Fruit fly (Drosophila melanogaster) whole organism, adult: ENCODE data around the gene CG14933.

Experiments used
- CG11617 ChIP-seq: fragments of 200-800 bp; sonication (Bioruptor generic); optimal IDR thresholded peaks from 2 replicates; lab custom pipeline; 2017; ENCODE audit warnings: mild to moderate bottlenecking, missing biosample characterization, missing genetic modification reagents, missing genetic modification characterization
- CG12768 ChIP-seq: fragments of 200-800 bp; sonication (Bioruptor generic); optimal IDR thresholded peaks from 2 replicates; lab custom pipeline; 2017; ENCODE audit warnings: missing biosample characterization, missing genetic modification characterization, mild to moderate bottlenecking, moderate library complexity, missing genetic modification reagents
- CG33017 ChIP-seq: fragments of 200-800 bp; sonication (Bioruptor generic); optimal IDR thresholded peaks from 2 replicates; lab custom pipeline; 2018; ENCODE audit warnings: missing biosample characterization, mild to moderate bottlenecking, missing genetic modification characterization, moderate library complexity
- CG5204 ChIP-seq: fragments of 200-800 bp; sonication (Bioruptor generic); optimal IDR thresholded peaks from 2 replicates; lab custom pipeline; 2016; ENCODE audit warnings: missing biosample characterization, missing genetic modification characterization
- Crg-1 ChIP-seq: fragments of 200-800 bp; sonication (Bioruptor generic); optimal IDR thresholded peaks from 2 replicates; lab custom pipeline; 2016; ENCODE audit warnings: missing biosample characterization, missing genetic modification characterization
- Hr96 ChIP-seq: fragments of 200-800 bp; sonication (Bioruptor generic); optimal IDR thresholded peaks from 2 replicates; lab custom pipeline; 2016; ENCODE audit warnings: missing biosample characterization, missing genetic modification characterization
- Mnt ChIP-seq: fragments of 200-800 bp; sonication (Bioruptor generic); optimal IDR thresholded peaks from 2 replicates; lab custom pipeline; 2016; ENCODE audit warnings: missing biosample characterization, mild to moderate bottlenecking, missing genetic modification characterization
- bab1 ChIP-seq: fragments of 200-800 bp; sonication (Bioruptor generic); optimal IDR thresholded peaks from 3 replicates; lab custom pipeline; 2019; ENCODE audit warnings: missing biosample characterization, mild to moderate bottlenecking, missing genetic modification characterization, moderate library complexity
- cic ChIP-seq: fragments of 200-800 bp; sonication (Bioruptor generic); optimal IDR thresholded peaks from 2 replicates; lab custom pipeline; 2017; ENCODE audit warnings: missing biosample characterization, mild to moderate bottlenecking, missing genetic modification characterization, moderate library complexity
- cnc ChIP-seq, 2 experiments: fragments of >200 bp; optimal IDR thresholded peaks; 2 replicates each; lab custom pipeline; 2017
- kay ChIP-seq: fragments of 200-800 bp; sonication (Bioruptor generic); peaks from one replicate; lab custom pipeline; 2016; ENCODE audit warnings: missing biosample characterization, missing genetic modification characterization, borderline replicate concordance
- pad ChIP-seq: fragments of 200-800 bp; sonication (Bioruptor generic); optimal IDR thresholded peaks from 3 replicates; lab custom pipeline; 2017; ENCODE audit warnings: missing biosample characterization, missing genetic modification characterization, mild to moderate bottlenecking, moderate library complexity, missing genetic modification reagents
- tj ChIP-seq: fragments of 200-800 bp; sonication (Bioruptor generic); optimal IDR thresholded peaks from 3 replicates; lab custom pipeline; 2017; ENCODE audit warnings: missing biosample characterization, mild to moderate bottlenecking, missing genetic modification characterization, moderate library complexity
- toe ChIP-seq: fragments of 200-800 bp; sonication (Bioruptor generic); optimal IDR thresholded peaks from 2 replicates; lab custom pipeline; 2016; ENCODE audit warnings: missing biosample characterization, missing genetic modification characterization

- TF ChIP-seq Crg-1 (GFP tag; lab: Kevin White, UChicago) (no peak), cic (no peak), bab1 (GFP tag; lab: Kevin White, UChicago) (no peak), cnc (optimal IDR thresholded peaks at IDR 0.05; lab: Kevin White, UChicago) (no peak), Mnt (no peak), pad (GFP tag; lab: Kevin White, UChicago) (peak; percentile 81), kay (GFP tag; lab: Kevin White, UChicago) (no peak), CG11617 (GFP tag; lab: Kevin White, UChicago) (no peak), tj (no peak), CG5204 (GFP tag; lab: Kevin White, UChicago) (peak; percentile 38), toe (no peak), Hr96 (no peak), CG12768 (GFP tag; lab: Kevin White, UChicago) (no peak), CG33017 (tag; lab: Kevin White, UChicago) (no peak)
Measured at dm6 chr2L:11806022-11806700, 36.5 kb upstream of the CG14933 start.
